Fruit fly (Drosophila melanogaster) Kc167 (cell line): ENCODE measurements around the gene Arpc3A.

Source experiments
- Myc ChIP-seq: fragments of >200 bp; optimal IDR thresholded peaks from 2 replicates; lab custom pipeline; 2017; ENCODE audit warnings: missing external identifiers
- Sin3A ChIP-seq: fragments of >200 bp; optimal IDR thresholded peaks from 2 replicates; lab custom pipeline; 2018; ENCODE audit warnings: missing external identifiers
- h ChIP-seq: fragments of >200 bp; optimal IDR thresholded peaks from 3 replicates; lab custom pipeline; 2018; ENCODE audit warnings: missing external identifiers
- insv ChIP-seq: fragments of >200 bp; optimal IDR thresholded peaks from 3 replicates; lab custom pipeline; 2018; ENCODE audit warnings: missing external identifiers
- psq ChIP-seq: fragments of >200 bp; optimal IDR thresholded peaks from 2 replicates; lab custom pipeline; 2017; ENCODE audit warnings: missing external identifiers
- ttk ChIP-seq: sonication (Bioruptor generic); optimal IDR thresholded peaks from 2 replicates; lab custom pipeline; 2017; ENCODE audit warnings: missing external identifiers

Gene Arpc3A

DNA sequence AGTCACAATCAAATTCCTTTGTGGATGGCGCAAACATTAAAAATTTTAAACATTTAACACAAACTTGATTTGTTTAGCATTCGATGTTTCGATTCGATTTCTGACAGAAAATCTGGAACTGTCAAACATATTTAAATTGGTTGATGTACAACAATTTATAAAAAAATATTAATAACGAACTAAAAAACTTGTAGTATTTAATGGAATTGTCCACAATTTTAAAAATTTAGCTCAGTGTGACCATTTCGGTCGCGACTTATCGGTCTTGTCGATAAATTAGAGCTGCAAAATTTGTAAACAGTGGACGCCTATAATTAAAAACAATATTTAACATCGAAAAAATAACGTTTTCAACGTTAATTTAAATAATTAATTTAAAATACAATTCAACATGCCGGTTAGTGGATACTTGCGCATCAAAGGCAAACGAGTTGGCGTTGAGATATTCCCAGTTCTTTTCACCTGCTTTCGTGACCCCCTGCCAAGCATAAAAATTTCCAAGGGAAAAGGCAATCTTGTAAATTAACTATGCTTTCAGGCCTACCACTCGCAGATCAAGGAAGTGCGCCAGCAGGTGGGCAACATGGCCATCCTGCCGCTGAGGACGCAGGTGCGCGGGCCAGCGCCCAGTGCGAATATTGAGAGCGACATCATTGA, at the start of gene Arpc3A, which contains the start of gene CG43317:
Arpc3A (plus strand) TSS at position 274 of the 657 bp plus-strand sequence.
CG43317 (minus strand) TSS at position 51 of the 657 bp plus-strand sequence.
- TF ChIP-seq Sin3A (lab: Kevin White, UChicago) (no peak), psq (lab: Kevin White, UChicago) (no peak)

DNA sequence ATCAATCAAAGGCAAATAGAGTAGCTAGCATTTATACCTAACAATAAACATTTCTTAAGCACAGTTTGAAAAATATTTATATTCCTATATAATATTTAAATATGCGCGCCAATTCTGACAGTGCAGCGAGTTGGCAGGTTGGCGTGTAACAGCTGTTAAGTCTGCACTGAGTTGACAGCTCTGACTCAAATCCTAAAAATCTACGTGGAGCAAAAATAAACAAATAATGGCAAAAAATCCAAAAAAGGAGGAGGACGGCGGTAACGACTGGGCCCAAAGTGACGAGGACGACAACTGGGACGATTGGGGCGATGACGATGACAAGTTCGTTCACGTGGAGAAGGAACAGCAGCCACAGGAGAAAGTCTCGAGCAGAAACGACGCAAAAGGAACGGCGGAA, 47.9 kb upstream of the Arpc3A start, which contains the start of gene CG9590:
CG9590 (plus strand) TSS at position 166 of the 400 bp plus-strand sequence.
- TF ChIP-seq h: no peak
- TF ChIP-seq Sin3A (lab: Kevin White, UChicago): no peak
- no peak for TF ChIP-seq insv (lab: Kevin White, UChicago)
- TF ChIP-seq psq (lab: Kevin White, UChicago): no peak

DNA sequence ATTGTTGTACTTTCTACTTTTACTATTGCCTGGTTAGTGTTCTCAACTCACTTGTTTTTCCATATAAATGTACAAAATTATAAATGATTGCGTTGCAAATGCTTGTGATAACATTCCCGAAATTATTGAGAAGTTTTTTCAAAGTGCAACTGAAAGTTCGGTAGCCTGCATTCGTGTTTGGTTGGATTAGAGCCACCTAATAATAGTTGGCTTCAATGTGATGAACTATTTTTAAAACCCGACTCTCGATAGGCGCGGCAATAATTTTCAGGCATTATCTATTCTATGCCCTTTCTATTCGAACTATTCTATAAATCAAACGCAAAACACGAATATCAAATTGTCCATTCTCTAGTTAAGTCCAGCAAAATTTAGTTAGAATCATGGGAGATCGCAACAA, 46.2 kb upstream of the Arpc3A start, which contains the start of gene Uros2:
Uros2 (plus strand) TSS at position 301 of the 400 bp plus-strand sequence.
- no peak for TF ChIP-seq h
- no peak for TF ChIP-seq Myc (lab: Kevin White, UChicago)
- no peak for TF ChIP-seq psq (lab: Kevin White, UChicago)
- no peak for TF ChIP-seq insv (lab: Kevin White, UChicago)
- no peak for TF ChIP-seq ttk (lab: Kevin White, UChicago)
- no peak for TF ChIP-seq Sin3A (lab: Kevin White, UChicago)

DNA sequence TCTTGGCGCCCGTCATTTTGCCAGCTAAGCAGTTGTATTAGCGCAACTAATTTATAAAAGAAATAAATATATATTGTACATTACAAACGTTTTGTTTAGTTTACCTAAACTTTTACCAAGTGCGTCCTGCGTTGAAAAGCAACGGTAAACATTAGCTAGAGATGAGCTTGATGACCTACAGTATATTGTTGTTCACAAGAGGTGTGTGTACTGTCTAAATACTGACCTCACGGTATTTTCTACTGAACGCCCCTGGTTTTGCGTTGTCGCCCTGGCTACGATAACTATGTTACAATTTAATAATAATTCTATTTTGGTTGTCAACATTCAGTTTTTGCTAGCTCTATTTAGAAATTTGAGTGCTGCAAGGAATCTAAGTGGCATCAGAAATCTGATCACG, 42.0 kb upstream of the Arpc3A start, which contains the start of gene Acyp2:
Acyp2 (plus strand) TSS at position 262 of the 400 bp plus-strand sequence.
- no peak for TF ChIP-seq ttk (lab: Kevin White, UChicago)
- TF ChIP-seq psq (lab: Kevin White, UChicago): no peak
- no peak for TF ChIP-seq h
- no peak for TF ChIP-seq insv (lab: Kevin White, UChicago)
- TF ChIP-seq Sin3A (lab: Kevin White, UChicago): no peak
- TF ChIP-seq Myc (lab: Kevin White, UChicago): no peak

DNA sequence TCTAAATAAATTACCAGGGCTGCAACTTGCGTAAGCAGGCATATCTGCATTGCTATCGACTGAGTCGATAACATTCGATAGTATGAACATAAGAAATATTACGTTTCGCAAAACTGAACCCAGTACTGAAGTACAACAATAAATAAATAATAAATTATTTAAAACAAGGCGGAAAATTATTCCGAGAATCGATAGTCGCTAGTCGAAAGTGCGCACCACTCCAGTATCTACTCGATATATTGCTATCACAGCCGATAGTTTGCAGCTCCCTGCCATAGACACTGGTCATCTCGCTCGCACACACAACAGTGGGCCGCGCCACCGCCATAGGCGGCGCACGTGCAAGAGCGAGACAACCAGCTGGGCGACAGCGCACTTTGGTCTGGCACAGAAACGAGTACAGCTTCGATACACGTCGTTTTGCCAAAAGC, 41.1 kb upstream of the Arpc3A start, which contains the start of gene nsl1:
nsl1 (plus strand) TSS at position 411 of the 431 bp plus-strand sequence.
- TF ChIP-seq psq (lab: Kevin White, UChicago): no peak
- TF ChIP-seq Myc (lab: Kevin White, UChicago): no peak
- TF ChIP-seq h: no peak
- no peak for TF ChIP-seq Sin3A (lab: Kevin White, UChicago)
- TF ChIP-seq ttk (lab: Kevin White, UChicago): no peak
- TF ChIP-seq insv (lab: Kevin White, UChicago): no peak

DNA sequence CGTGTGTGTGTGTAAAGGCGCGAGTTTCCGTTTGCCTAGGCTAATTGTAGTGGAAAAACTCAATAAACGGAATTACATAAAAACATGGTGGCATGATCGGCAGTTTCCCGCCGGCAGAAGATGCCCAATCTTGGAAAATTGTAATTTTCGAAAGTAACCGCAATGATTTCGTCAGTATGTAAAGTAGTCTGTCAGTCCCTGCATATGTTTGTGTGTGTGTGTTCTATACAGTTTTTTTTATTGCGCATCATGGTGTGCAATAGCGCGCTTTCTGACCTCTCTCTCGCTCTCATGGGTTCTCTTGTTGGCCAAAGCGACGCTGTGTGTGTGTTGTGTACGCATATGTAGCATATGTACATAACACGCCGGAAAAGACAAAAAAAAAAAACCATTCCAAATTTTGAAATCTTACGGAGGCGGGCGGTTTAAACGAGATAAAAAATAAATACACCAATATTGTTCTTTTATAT, 40.2 kb upstream of the Arpc3A start:
- no peak for TF ChIP-seq Myc (lab: Kevin White, UChicago)
- TF ChIP-seq ttk (lab: Kevin White, UChicago): no peak
- no peak for TF ChIP-seq insv (lab: Kevin White, UChicago)
- no peak for TF ChIP-seq psq (lab: Kevin White, UChicago)
- TF ChIP-seq Sin3A (lab: Kevin White, UChicago): no peak
- TF ChIP-seq h: no peak

DNA sequence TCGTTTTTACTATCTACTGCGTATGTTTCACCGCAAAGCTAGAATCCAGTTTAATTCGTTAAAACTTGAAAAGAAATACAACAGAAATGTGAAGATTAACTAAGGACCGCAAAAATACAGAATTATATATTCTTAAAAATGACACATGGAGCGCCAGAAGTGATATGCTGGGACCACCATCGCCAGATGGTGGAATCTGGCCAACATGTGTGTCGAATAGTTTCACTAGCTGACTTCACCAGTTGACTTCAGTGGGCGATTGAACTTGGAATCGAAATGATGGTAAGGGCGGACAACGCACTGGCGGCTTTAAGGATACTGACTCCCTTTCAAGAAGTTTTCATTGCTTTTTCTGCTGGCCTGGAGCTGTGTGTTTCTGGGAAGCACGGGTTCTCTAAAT, 32.4 kb upstream of the Arpc3A start, which contains the start of gene CG9593:
CG9593 (plus strand) TSS at position 270 of the 400 bp plus-strand sequence.
- TF ChIP-seq ttk (lab: Kevin White, UChicago): no peak
- TF ChIP-seq Sin3A (lab: Kevin White, UChicago): no peak
- no peak for TF ChIP-seq psq (lab: Kevin White, UChicago)
- TF ChIP-seq insv (lab: Kevin White, UChicago): no peak
- TF ChIP-seq h: no peak
- TF ChIP-seq Myc (lab: Kevin White, UChicago): no peak

DNA sequence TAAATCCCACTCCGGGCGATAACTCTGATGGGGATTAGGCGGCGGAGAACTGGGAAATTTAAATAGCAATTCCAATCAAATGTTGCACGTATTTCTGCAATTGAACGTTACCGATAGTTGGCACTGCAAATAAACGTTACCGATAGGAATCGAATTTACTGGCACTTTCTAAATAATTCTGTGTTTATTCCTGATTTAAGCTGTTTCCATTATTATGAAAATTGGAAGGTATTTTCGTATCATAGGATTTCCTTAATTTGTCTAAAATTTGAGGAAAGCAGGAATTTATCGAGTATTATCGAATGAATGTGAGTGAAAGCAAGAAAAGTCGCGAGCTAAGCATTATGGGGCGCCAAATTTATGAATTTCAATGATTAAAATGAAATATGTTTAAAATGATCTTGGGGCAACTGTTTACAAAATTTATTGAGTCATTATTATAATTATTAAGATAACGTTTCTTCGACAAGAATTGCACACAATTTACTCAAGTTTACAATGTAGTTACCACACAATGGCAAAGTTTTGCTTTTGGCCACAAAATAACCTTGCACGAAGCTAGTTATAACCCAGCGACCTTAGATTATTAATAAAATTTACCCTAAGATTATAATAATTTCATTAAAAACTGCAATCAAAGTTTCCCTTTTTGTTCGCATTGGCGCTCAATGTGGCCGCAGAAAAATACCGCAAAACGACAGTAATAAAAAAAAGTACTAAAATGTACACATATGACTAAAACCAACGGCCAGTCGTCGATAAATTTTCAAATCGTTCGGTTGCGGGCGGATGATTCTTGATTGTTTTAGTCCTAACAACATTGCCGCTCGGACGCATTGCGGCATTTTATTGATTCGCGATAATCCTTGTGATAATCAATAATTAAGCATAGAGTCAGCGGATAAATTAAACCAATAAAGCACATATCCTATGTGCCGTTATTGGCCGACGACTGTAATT, 30.7 kb upstream of the Arpc3A start, which contains the start of gene alpha-Man-IIb:
alpha-Man-IIb (plus strand) TSS at position 747 of the 960 bp plus-strand sequence.
- peak; percentile 74 for TF ChIP-seq psq (lab: Kevin White, UChicago)
- no peak for TF ChIP-seq Sin3A (lab: Kevin White, UChicago)

DNA sequence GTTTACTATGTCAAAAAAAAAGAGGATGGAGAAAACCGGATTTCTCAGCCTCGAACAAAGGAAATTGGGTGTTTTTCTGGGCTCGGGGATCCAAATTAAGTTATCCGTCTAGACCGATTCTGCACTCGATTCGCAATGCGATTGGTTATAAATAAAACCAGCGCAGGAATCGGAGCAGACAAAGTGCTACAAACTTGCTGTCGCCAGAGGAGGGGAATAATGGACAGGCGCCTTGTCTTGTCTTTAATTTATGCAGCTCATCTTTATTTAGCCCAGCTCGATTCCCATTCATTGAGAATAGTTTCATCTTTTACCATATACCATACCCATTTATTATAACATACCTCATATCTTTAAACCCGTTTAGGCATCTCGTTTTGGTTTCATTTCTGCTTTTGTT, 29.8 kb upstream of the Arpc3A start:
- no peak for TF ChIP-seq Myc (lab: Kevin White, UChicago)
- no peak for TF ChIP-seq h
- no peak for TF ChIP-seq Sin3A (lab: Kevin White, UChicago)
- TF ChIP-seq psq (lab: Kevin White, UChicago): no peak
- no peak for TF ChIP-seq ttk (lab: Kevin White, UChicago)

DNA sequence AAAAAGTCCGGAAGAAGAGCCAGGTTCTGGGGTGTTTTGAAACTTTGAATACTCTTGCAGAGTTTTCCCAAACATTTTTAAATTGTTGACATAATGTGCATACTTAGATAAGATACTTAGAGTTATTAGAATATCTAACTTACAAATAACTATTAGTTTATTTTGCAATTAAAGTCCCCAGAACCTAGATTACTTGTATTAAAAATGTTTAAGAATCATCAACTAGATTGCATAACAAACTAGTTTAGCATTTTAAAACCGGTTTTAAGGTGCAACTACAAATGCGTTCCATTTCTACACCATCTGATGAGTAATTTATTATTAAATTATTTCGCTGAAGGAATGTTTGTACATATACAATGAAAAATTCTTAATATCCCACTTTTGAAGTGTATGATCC, 28.1 kb upstream of the Arpc3A start:
- TF ChIP-seq Myc (lab: Kevin White, UChicago) (no peak), ttk (lab: Kevin White, UChicago) (no peak), Sin3A (lab: Kevin White, UChicago) (no peak), insv (lab: Kevin White, UChicago) (no peak), h (no peak), psq (lab: Kevin White, UChicago) (no peak)

DNA sequence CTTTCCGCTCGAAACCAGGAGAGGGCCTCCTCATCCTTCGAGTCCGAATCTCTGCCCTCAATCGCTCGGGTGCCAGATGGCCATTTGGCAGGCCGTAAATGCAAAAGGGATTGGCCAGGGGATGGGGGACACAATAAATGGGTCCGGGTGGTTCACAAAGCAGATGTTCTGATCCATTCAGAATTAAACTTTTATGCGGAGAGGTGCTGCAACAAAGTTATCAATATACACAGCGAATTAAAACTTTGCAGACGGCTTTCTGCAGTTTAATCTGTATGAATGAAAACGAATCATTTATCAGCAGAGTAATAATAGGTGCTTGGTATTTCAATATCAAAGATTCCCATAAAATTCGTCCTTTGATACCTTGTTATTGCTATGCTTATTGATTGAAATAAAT, 27.1 kb upstream of the Arpc3A start:
- TF ChIP-seq h: no peak
- no peak for TF ChIP-seq ttk (lab: Kevin White, UChicago)
- no peak for TF ChIP-seq Sin3A (lab: Kevin White, UChicago)
- TF ChIP-seq insv (lab: Kevin White, UChicago): no peak
- no peak for TF ChIP-seq Myc (lab: Kevin White, UChicago)
- no peak for TF ChIP-seq psq (lab: Kevin White, UChicago)
